Worm (Caenorhabditis elegans) whole organism, early embryonic: Measurements from ENCODE around the gene txt-9.

Source experiments
- B0310.2 ChIP-seq: sonication (generic microtip); optimal IDR thresholded peaks from 2 replicates; lab custom pipeline; 2016; ENCODE audit warnings: mild to moderate bottlenecking, missing genetic modification characterization, missing compliant biosample characterization
- F13C5.2 ChIP-seq: sonication (generic microtip); optimal IDR thresholded peaks from 2 replicates; lab custom pipeline; 2017; ENCODE audit warnings: mild to moderate bottlenecking, missing genetic modification characterization, inconsistent platforms, missing compliant biosample characterization
- ama-1 ChIP-seq: fragments of 150-350 bp; optimal IDR thresholded peaks from 2 replicates; lab custom pipeline; 2014
- ceh-13 ChIP-seq: fragments of 200-800 bp; sonication (Bioruptor generic); optimal IDR thresholded peaks from 2 replicates; lab custom pipeline; 2018; ENCODE audit warnings: mild to moderate bottlenecking, missing genetic modification characterization, missing compliant biosample characterization
- flt-1 ChIP-seq: fragments of 200-800 bp; sonication (Bioruptor generic); IDR thresholded peaks from 2 replicates; pipeline ENCODE4 v1.3.6; 2022; ENCODE audit warnings: missing genetic modification characterization, missing compliant biosample characterization
- hmbx-1 ChIP-seq: sonication (generic microtip); optimal IDR thresholded peaks from 2 replicates; lab custom pipeline; 2016; ENCODE audit warnings: mild to moderate bottlenecking, missing genetic modification characterization, missing compliant biosample characterization
- hmg-4 ChIP-seq: fragments of 200-800 bp; sonication (Bioruptor generic); optimal IDR thresholded peaks from 2 replicates; lab custom pipeline; 2018; ENCODE audit warnings: mild to moderate bottlenecking, missing genetic modification characterization, missing compliant biosample characterization
- hnd-1 ChIP-seq: sonication (generic microtip); optimal IDR thresholded peaks from 2 replicates; lab custom pipeline; 2016; ENCODE audit warnings: missing genetic modification characterization, missing compliant biosample characterization
- pes-1 ChIP-seq: fragments of 200-800 bp; sonication (Bioruptor generic); IDR thresholded peaks from 2 replicates; pipeline ENCODE4 v1.3.6; 2022; ENCODE audit warnings: missing genetic modification reagents, missing genetic modification characterization, missing compliant biosample characterization
- scrt-1 ChIP-seq: fragments of 200-800 bp; sonication (Bioruptor generic); IDR thresholded peaks from 2 replicates; pipeline ENCODE4 v1.3.6; 2022; ENCODE audit warnings: missing genetic modification characterization, missing compliant biosample characterization
- tbx-11 ChIP-seq: fragments of 200-800 bp; sonication (Bioruptor generic); IDR thresholded peaks from 2 replicates; pipeline ENCODE4 v1.3.6; 2022; ENCODE audit warnings: missing genetic modification characterization, missing compliant biosample characterization
- tbx-37 ChIP-seq: fragments of 200-800 bp; sonication (Bioruptor generic); conservative IDR thresholded peaks from 2 replicates; pipeline ENCODE4 v1.3.6; 2022; ENCODE audit warnings: missing genetic modification reagents, missing genetic modification characterization, missing compliant biosample characterization
- tra-4 ChIP-seq: sonication (generic microtip); optimal IDR thresholded peaks from 2 replicates; lab custom pipeline; 2017; ENCODE audit warnings: missing genetic modification characterization, missing compliant biosample characterization

DNA sequence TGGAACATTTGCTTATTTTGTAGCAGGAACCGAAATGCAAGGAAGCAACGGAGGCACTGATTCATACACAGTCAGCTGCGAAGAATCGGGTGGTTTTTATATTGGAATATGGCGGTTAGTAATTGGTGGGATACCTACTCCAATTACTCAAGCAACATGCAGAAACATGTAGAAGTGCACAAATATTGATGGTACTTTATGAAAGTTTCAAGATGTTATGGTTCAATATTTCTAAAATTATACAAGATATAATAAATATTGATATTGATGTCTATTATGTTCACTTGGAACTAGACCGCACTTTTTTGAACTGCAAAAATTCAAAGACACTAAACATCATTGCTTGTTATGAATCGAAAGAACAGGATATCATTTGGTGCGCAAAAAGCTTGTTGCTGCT is 8.4 kb downstream of the txt-9 start, which contains the start of gene C04G6.13:
- no peak for TF ChIP-seq scrt-1 (GFP tag; lab: Robert Waterston, UW)
- TF ChIP-seq ama-1 = no peak
- TF ChIP-seq F13C5.2 = no peak
- TF ChIP-seq hnd-1 = no peak
- TF ChIP-seq pes-1 (GFP tag; lab: Robert Waterston, UW) = no peak
- no peak for TF ChIP-seq tra-4 (tag; lab: Kevin White, UChicago)
- TF ChIP-seq ceh-13 (GFP tag; lab: Kevin White, UChicago) = no peak
- TF ChIP-seq tbx-11 (GFP tag; lab: Robert Waterston, UW) = no peak
- TF ChIP-seq tbx-37 (GFP tag; lab: Robert Waterston, UW) = no peak
- no peak for TF ChIP-seq flt-1
- no peak for TF ChIP-seq hmg-4
- TF ChIP-seq hmbx-1 (tag; lab: Kevin White, UChicago) = no peak
- TF ChIP-seq B0310.2 (tag; lab: Kevin White, UChicago) = no peak
